Fruit fly (Drosophila melanogaster) whole organism, embryonic: ENCODE data around the gene Polr3A.

ENCODE experiments used
- Asciz ChIP-seq: fragments of 200-800 bp; sonication (Bioruptor generic); optimal IDR thresholded peaks from 2 replicates; lab custom pipeline; 2017; ENCODE audit warnings: missing biosample characterization, mild to moderate bottlenecking, missing genetic modification characterization, missing genetic modification reagents
- CG10654 ChIP-seq: fragments of 200-800 bp; sonication (Bioruptor generic); optimal IDR thresholded peaks from 2 replicates; lab custom pipeline; 2016; ENCODE audit warnings: missing biosample characterization, missing genetic modification characterization
- CG11085 ChIP-seq: fragments of 200-800 bp; sonication (Bioruptor generic); IDR thresholded peaks from 2 replicates; pipeline ENCODE4 v1.3.6; 2022; ENCODE audit warnings: missing biosample characterization, missing genetic modification characterization
- CG12219 ChIP-seq: fragments of 200-800 bp; sonication (Bioruptor generic); optimal IDR thresholded peaks from 3 replicates; lab custom pipeline; 2018; ENCODE audit warnings: missing biosample characterization, mild to moderate bottlenecking, missing genetic modification characterization
- CG1647 ChIP-seq: fragments of 200-800 bp; sonication (Bioruptor generic); optimal IDR thresholded peaks from 3 replicates; lab custom pipeline; 2016; ENCODE audit warnings: missing biosample characterization, missing genetic modification characterization
- CG18619 ChIP-seq: fragments of 200-800 bp; sonication (Bioruptor generic); optimal IDR thresholded peaks from 3 replicates; lab custom pipeline; 2017; ENCODE audit warnings: missing biosample characterization, mild to moderate bottlenecking, missing genetic modification characterization
- CG2875 ChIP-seq: fragments of 200-800 bp; sonication (Bioruptor generic); optimal IDR thresholded peaks from 2 replicates; lab custom pipeline; 2017; ENCODE audit warnings: missing biosample characterization, mild to moderate bottlenecking, missing genetic modification characterization, missing genetic modification reagents
- CG33213 ChIP-seq: fragments of 200-800 bp; sonication (Bioruptor generic); optimal IDR thresholded peaks from 3 replicates; lab custom pipeline; 2016; ENCODE audit warnings: missing biosample characterization, missing genetic modification characterization
- CG42726 ChIP-seq: fragments of 200-800 bp; sonication (Bioruptor generic); IDR thresholded peaks from 2 replicates; pipeline ENCODE4 v1.3.6; 2022; ENCODE audit warnings: missing biosample characterization, missing genetic modification characterization; ENCODE audit not compliant: partially characterized antibody
- CG6689 ChIP-seq: fragments of 200-800 bp; sonication (Bioruptor generic); IDR thresholded peaks from 2 replicates; pipeline ENCODE4 v1.3.6; 2022; ENCODE audit warnings: missing biosample characterization, missing genetic modification characterization
- CG9817 ChIP-seq: fragments of 200-800 bp; sonication (Bioruptor generic); optimal IDR thresholded peaks from 2 replicates; lab custom pipeline; 2018; ENCODE audit warnings: missing biosample characterization, mild to moderate bottlenecking, missing genetic modification characterization, moderate library complexity
- CHES-1-like ChIP-seq: fragments of 200-800 bp; sonication (Bioruptor generic); optimal IDR thresholded peaks from 2 replicates; lab custom pipeline; 2016; ENCODE audit warnings: missing biosample characterization, missing genetic modification characterization
- Chrac-16 ChIP-seq: fragments of 200-800 bp; sonication (Bioruptor generic); optimal IDR thresholded peaks from 3 replicates; lab custom pipeline; 2016; ENCODE audit warnings: missing biosample characterization, missing genetic modification characterization
- CoRest ChIP-seq: fragments of 200-800 bp; sonication (Bioruptor generic); optimal IDR thresholded peaks from 3 replicates; lab custom pipeline; 2018; ENCODE audit warnings: missing biosample characterization, mild to moderate bottlenecking, missing genetic modification characterization, moderate library complexity
- Dll ChIP-seq: fragments of 200-800 bp; sonication (Bioruptor generic); IDR thresholded peaks from 4 replicates; pipeline ENCODE4 v1.3.6; 2022; ENCODE audit warnings: missing biosample characterization, missing genetic modification characterization; ENCODE audit not compliant: partially characterized antibody
- Gsc ChIP-seq: fragments of 200-800 bp; sonication (Bioruptor generic); IDR thresholded peaks from 2 replicates; pipeline ENCODE4 v1.3.6; 2022; ENCODE audit warnings: missing biosample characterization, missing genetic modification characterization
- Hr3 ChIP-seq: fragments of 200-800 bp; sonication (Bioruptor generic); optimal IDR thresholded peaks from 3 replicates; lab custom pipeline; 2016; ENCODE audit warnings: missing biosample characterization, missing genetic modification characterization
- Hr51 ChIP-seq, 2 experiments: fragments of 200-800 bp; sonication (Bioruptor generic); optimal IDR thresholded peaks; 2 replicates in 1 of 2; 3 replicates in 1 of 2; lab custom pipeline; 2016 to 2018; ENCODE audit warnings: missing biosample characterization in 2 of 2, missing genetic modification characterization in 2 of 2, mild to moderate bottlenecking in 1 of 2, moderate library complexity in 1 of 2
- Mad ChIP-seq: fragments of 200-800 bp; sonication (Bioruptor generic); optimal IDR thresholded peaks from 2 replicates; lab custom pipeline; 2016; ENCODE audit warnings: missing biosample characterization, missing genetic modification characterization
- Meics ChIP-seq: fragments of 200-800 bp; sonication (Bioruptor generic); optimal IDR thresholded peaks from 2 replicates; lab custom pipeline; 2017; ENCODE audit warnings: missing biosample characterization, mild to moderate bottlenecking, missing genetic modification characterization
- Mes4 ChIP-seq: fragments of 200-800 bp; sonication (Bioruptor generic); optimal IDR thresholded peaks from 2 replicates; lab custom pipeline; 2016; ENCODE audit warnings: missing biosample characterization, missing genetic modification characterization
- Ptx1 ChIP-seq: fragments of 200-800 bp; sonication (Bioruptor generic); IDR thresholded peaks from 2 replicates; pipeline ENCODE4 v1.3.6; 2022; ENCODE audit warnings: missing biosample characterization, missing genetic modification characterization
- Six4 ChIP-seq: fragments of 200-800 bp; sonication (Bioruptor generic); optimal IDR thresholded peaks from 2 replicates; lab custom pipeline; 2016; ENCODE audit warnings: missing biosample characterization, missing genetic modification characterization
- Spps ChIP-seq: fragments of 200-800 bp; sonication (Bioruptor generic); optimal IDR thresholded peaks from 2 replicates; lab custom pipeline; 2018; ENCODE audit warnings: missing biosample characterization, mild to moderate bottlenecking, missing genetic modification characterization
- Sry-δ ChIP-seq: fragments of 200-800 bp; sonication (Bioruptor generic); optimal IDR thresholded peaks from 2 replicates; lab custom pipeline; 2016; ENCODE audit warnings: missing biosample characterization, missing genetic modification characterization
- Trl ChIP-seq, 3 experiments: fragments of >200 bp in 2 of 3; fragments of 200-800 bp in 1 of 3; sonication (Bioruptor generic) in 1 of 3; optimal IDR thresholded peaks; 2 replicates in 1 of 3; 3 replicates in 2 of 3; lab custom pipeline; 2016 to 2017; ENCODE audit warnings: missing biosample characterization in 1 of 3, missing genetic modification characterization in 1 of 3
- br ChIP-seq: fragments of >200 bp; optimal IDR thresholded peaks from 2 replicates; lab custom pipeline; 2017
- cas ChIP-seq: fragments of 200-800 bp; sonication (Bioruptor generic); IDR thresholded peaks from 2 replicates; pipeline ENCODE4 v1.3.6; 2022; ENCODE audit warnings: missing biosample characterization, missing genetic modification characterization
- caup ChIP-seq: fragments of 200-800 bp; sonication (Bioruptor generic); optimal IDR thresholded peaks from 3 replicates; lab custom pipeline; 2017; ENCODE audit warnings: missing biosample characterization, mild to moderate bottlenecking, missing genetic modification characterization, moderate library complexity; ENCODE audit not compliant: severe bottlenecking
- chif ChIP-seq, 2 experiments: fragments of 200-800 bp; sonication (Bioruptor generic); optimal IDR thresholded peaks; 3 replicates each; lab custom pipeline; 2016; ENCODE audit warnings: missing biosample characterization in 2 of 2, missing genetic modification characterization in 2 of 2
- danr ChIP-seq: fragments of 200-800 bp; sonication (Bioruptor generic); IDR thresholded peaks from 2 replicates; pipeline ENCODE4 v1.3.6; 2022; ENCODE audit warnings: missing biosample characterization, missing genetic modification characterization
- dmrt11E ChIP-seq: fragments of 200-800 bp; sonication (Bioruptor generic); optimal IDR thresholded peaks from 3 replicates; lab custom pipeline; 2018; ENCODE audit warnings: missing biosample characterization, mild to moderate bottlenecking, missing genetic modification characterization, moderate library complexity
- esg ChIP-seq: fragments of 200-800 bp; sonication (Bioruptor generic); conservative IDR thresholded peaks from 2 replicates; pipeline ENCODE4 v1.3.6; 2022; ENCODE audit warnings: missing biosample characterization, missing genetic modification characterization
- eve ChIP-seq, 2 experiments: fragments of >200 bp; optimal IDR thresholded peaks; 2 replicates each; lab custom pipeline; 2017; ENCODE audit warnings: missing biosample characterization in 2 of 2, missing genetic modification characterization in 2 of 2
- hbn ChIP-seq: fragments of 200-800 bp; sonication (Bioruptor generic); IDR thresholded peaks from 2 replicates; pipeline ENCODE4 v1.3.6; 2022; ENCODE audit warnings: missing biosample characterization, missing genetic modification characterization; ENCODE audit not compliant: partially characterized antibody
- ken ChIP-seq: fragments of 200-800 bp; sonication (Bioruptor generic); IDR thresholded peaks from 3 replicates; pipeline ENCODE4 v1.3.6; 2022; ENCODE audit warnings: missing biosample characterization, missing genetic modification characterization
- nmo ChIP-seq: fragments of 200-800 bp; sonication (Bioruptor generic); optimal IDR thresholded peaks from 2 replicates; lab custom pipeline; 2018; ENCODE audit warnings: missing biosample characterization, mild to moderate bottlenecking, missing genetic modification characterization, moderate library complexity
- salm ChIP-seq: fragments of 200-800 bp; sonication (Bioruptor generic); optimal IDR thresholded peaks from 2 replicates; lab custom pipeline; 2018; ENCODE audit warnings: missing biosample characterization, mild to moderate bottlenecking, missing genetic modification characterization
- stc ChIP-seq: fragments of 200-800 bp; sonication (Bioruptor generic); IDR thresholded peaks from 2 replicates; pipeline ENCODE4 v1.3.6; 2022; ENCODE audit warnings: missing biosample characterization, missing genetic modification characterization
- stwl ChIP-seq: fragments of 200-800 bp; sonication (Bioruptor generic); optimal IDR thresholded peaks from 3 replicates; lab custom pipeline; 2018; ENCODE audit warnings: missing biosample characterization, mild to moderate bottlenecking, missing genetic modification characterization, moderate library complexity
- tio ChIP-seq: fragments of 200-800 bp; sonication (Bioruptor generic); optimal IDR thresholded peaks from 2 replicates; lab custom pipeline; 2017; ENCODE audit warnings: missing biosample characterization, missing genetic modification characterization, inconsistent platforms
- twi ChIP-seq: fragments of 200-800 bp; optimal IDR thresholded peaks from 2 replicates; lab custom pipeline; 2019; ENCODE audit warnings: missing biosample characterization, mild to moderate bottlenecking, missing genetic modification characterization, moderate library complexity
- usp ChIP-seq: fragments of >200 bp; optimal IDR thresholded peaks from 2 replicates; lab custom pipeline; 2017; ENCODE audit warnings: missing biosample characterization, missing genetic modification characterization
- zen ChIP-seq: fragments of 200-800 bp; sonication (Bioruptor generic); optimal IDR thresholded peaks from 3 replicates; lab custom pipeline; 2018; ENCODE audit warnings: missing biosample characterization, mild to moderate bottlenecking, missing genetic modification characterization, moderate library complexity

The Polr3A gene

dm6 chrX:15733995-15734394, 28.8 kb upstream of the Polr3A start, which contains the start of the genes CG12379 and MagR (continued):
- TF ChIP-seq dmrt11E (tag; lab: Kevin White, UChicago) (peak; percentile 47), Chrac-16 (GFP tag; lab: Kevin White, UChicago) (peak; percentile 57), Hr51 (GFP tag; optimal IDR thresholded peaks at IDR 0.05; lab: Kevin White, UChicago) (peak in 1 of 2 experiments; percentile 57), zen (tag; lab: Kevin White, UChicago) (peak; percentile 50), Meics (peak; percentile 53), stwl (no peak), CG6689 (peak; percentile 28; the same call in 1 of the 2 replicates), caup (GFP tag; lab: Kevin White, UChicago) (no peak), Trl (optimal IDR thresholded peaks at IDR 0.05; lab: Kevin White, UChicago) (no peak), Trl (GFP tag; optimal IDR thresholded peaks at IDR 0.05; lab: Kevin White, UChicago) (peak; percentile 40), Gsc (GFP tag; lab: Robert Waterston, UW) (no peak), Asciz (GFP tag; lab: Kevin White, UChicago) (no peak), Sry-δ (peak; percentile 85), CG12219 (GFP tag; lab: Kevin White, UChicago) (no peak), CG10654 (GFP tag; lab: Kevin White, UChicago) (no peak), Six4 (GFP tag; lab: Kevin White, UChicago) (peak; percentile 3), CG33213 (GFP tag; lab: Kevin White, UChicago) (peak; percentile 27), CoRest (tag; lab: Kevin White, UChicago) (peak; percentile 78), danr (GFP tag; lab: Robert Waterston, UW) (0 out of 2 replicates have a peak, but pooled peaks have one; percentile 15), CG18619 (GFP tag; lab: Kevin White, UChicago) (peak; percentile 29), Hr3 (GFP tag; lab: Kevin White, UChicago) (peak; percentile 54), twi (tag; lab: Kevin White, UChicago) (peak; percentile 76), CG2875 (GFP tag; lab: Kevin White, UChicago) (no peak), hbn (GFP tag; lab: Robert Waterston, UW) (peak; percentile 66), Ptx1 (GFP tag; lab: Robert Waterston, UW) (peak; percentile 53), stc (no peak), CG9817 (tag; lab: Kevin White, UChicago) (peak; percentile 73), eve (GFP tag; optimal IDR thresholded peaks at IDR 0.05; lab: Kevin White, UChicago) (no peak), tio (GFP tag; lab: Kevin White, UChicago) (no peak), ken (GFP tag; lab: Robert Waterston, UW) (no peak), chif (GFP tag; optimal IDR thresholded peaks at IDR 0.05; lab: Kevin White, UChicago) (peak; percentile 8 to 29), CHES-1-like (GFP tag; lab: Kevin White, UChicago) (peak; percentile 48), CG42726 (peak; percentile 62; the same call in 1 of the 2 replicates), esg (peak; percentile 51; the same call in 1 of the 2 replicates), Dll (GFP tag; lab: Robert Waterston, UW) (peak; percentile 80), CG1647 (GFP tag; lab: Kevin White, UChicago) (peak; percentile 45), Spps (tag; lab: Kevin White, UChicago) (no peak), br (lab: Kevin White, UChicago) (no peak), salm (tag; lab: Kevin White, UChicago) (no peak), usp (GFP tag; lab: Kevin White, UChicago) (no peak), CG11085 (no peak; the same call in 1 of the 2 replicates), Mad (GFP tag; lab: Kevin White, UChicago) (peak; percentile 30), nmo (GFP tag; lab: Kevin White, UChicago) (peak; percentile 80), cas (GFP tag; lab: Robert Waterston, UW) (no peak), Mes4 (GFP tag; lab: Kevin White, UChicago) (peak; percentile 25)
